Worm (Caenorhabditis elegans) whole organism, mixed stage, embryonic: Measurements from ENCODE around the gene nlp-20.
"Not testable (repeated sequence)": the region's sequence is repeated elsewhere in the genome, so short reads cannot be mapped to it uniquely, and the experiment has no call there.

Source experiments
- M03D4.4 ChIP-seq: sonication (generic microtip); optimal IDR thresholded peaks from 2 replicates; lab custom pipeline; 2017; ENCODE audit warnings: mild to moderate bottlenecking, missing genetic modification characterization, missing compliant biosample characterization
- bed-3 ChIP-seq: fragments of 200-800 bp; sonication (Bioruptor generic); optimal IDR thresholded peaks from 3 replicates; lab custom pipeline; 2018; ENCODE audit warnings: mild to moderate bottlenecking, missing genetic modification characterization, moderate library complexity, missing compliant biosample characterization
- ceh-39 ChIP-seq: fragments of 150-350 bp; optimal IDR thresholded peaks from 2 replicates; lab custom pipeline; 2014; ENCODE audit warnings: missing biosample characterization, missing genetic modification characterization
- ceh-43 ChIP-seq: fragments of 200-800 bp; sonication (Bioruptor generic); optimal IDR thresholded peaks from 2 replicates; lab custom pipeline; 2018; ENCODE audit warnings: mild to moderate bottlenecking, missing genetic modification characterization, moderate library complexity, missing compliant biosample characterization
- ceh-83 ChIP-seq: fragments of 200-800 bp; sonication (Bioruptor generic); optimal IDR thresholded peaks from 2 replicates; lab custom pipeline; 2018; ENCODE audit warnings: mild to moderate bottlenecking, missing genetic modification characterization, missing compliant biosample characterization
- ces-1 ChIP-seq: fragments of 150-350 bp; optimal IDR thresholded peaks from 2 replicates; lab custom pipeline; 2014; ENCODE audit warnings: missing biosample characterization, missing genetic modification reagents, missing genetic modification characterization
- flh-1 ChIP-seq: fragments of 200-800 bp; sonication (Bioruptor generic); optimal IDR thresholded peaks from 2 replicates; lab custom pipeline; 2018; ENCODE audit warnings: mild to moderate bottlenecking, missing genetic modification characterization, moderate library complexity, missing compliant biosample characterization
- ham-2 ChIP-seq: fragments of 200-800 bp; sonication (Bioruptor generic); optimal IDR thresholded peaks from 2 replicates; lab custom pipeline; 2018; ENCODE audit warnings: mild to moderate bottlenecking, missing genetic modification characterization, missing compliant biosample characterization
- hlh-1 ChIP-seq: fragments of 150-350 bp; optimal IDR thresholded peaks from 2 replicates; lab custom pipeline; 2014; ENCODE audit warnings: missing biosample characterization, missing genetic modification reagents, missing genetic modification characterization
- lin-13 ChIP-seq: fragments of 150-350 bp; optimal IDR thresholded peaks from 2 replicates; lab custom pipeline; 2014; ENCODE audit warnings: missing biosample characterization, missing genetic modification characterization
- lin-32 ChIP-seq: fragments of 200-800 bp; sonication (Bioruptor generic); optimal IDR thresholded peaks from 2 replicates; lab custom pipeline; 2018; ENCODE audit warnings: mild to moderate bottlenecking, missing genetic modification characterization, missing compliant biosample characterization
- lsy-2 ChIP-seq: fragments of 150-350 bp; optimal IDR thresholded peaks from 2 replicates; lab custom pipeline; 2014; ENCODE audit warnings: missing biosample characterization, missing genetic modification characterization
- mep-1 ChIP-seq: fragments of 150-350 bp; optimal IDR thresholded peaks from 2 replicates; lab custom pipeline; 2017; ENCODE audit warnings: missing biosample characterization, missing genetic modification reagents, missing genetic modification characterization, inconsistent platforms
- mls-2 ChIP-seq: sonication (generic microtip); optimal IDR thresholded peaks from 2 replicates; lab custom pipeline; 2016; ENCODE audit warnings: mild to moderate bottlenecking, missing genetic modification characterization, moderate library complexity, missing compliant biosample characterization
- nhr-12 ChIP-seq: fragments of 150-350 bp; optimal IDR thresholded peaks from 2 replicates; lab custom pipeline; 2014; ENCODE audit warnings: missing biosample characterization, missing genetic modification characterization
- nhr-2 ChIP-seq: fragments of 150-350 bp; optimal IDR thresholded peaks from 2 replicates; lab custom pipeline; 2014; ENCODE audit warnings: missing biosample characterization, missing genetic modification characterization
- nhr-76 ChIP-seq: sonication (generic microtip); optimal IDR thresholded peaks from 2 replicates; lab custom pipeline; 2017; ENCODE audit warnings: missing biosample characterization, missing genetic modification characterization
- pha-4 ChIP-seq: fragments of 150-350 bp; optimal IDR thresholded peaks from 2 replicates; lab custom pipeline; 2018; ENCODE audit warnings: missing biosample characterization, missing genetic modification reagents, missing genetic modification characterization
- snpc-4 ChIP-seq: fragments of 150-350 bp; optimal IDR thresholded peaks from 2 replicates; lab custom pipeline; 2014; ENCODE audit warnings: missing biosample characterization, missing genetic modification characterization
- sptf-1 ChIP-seq: sonication (generic microtip); optimal IDR thresholded peaks from 2 replicates; lab custom pipeline; 2017; ENCODE audit warnings: mild to moderate bottlenecking, missing genetic modification characterization, moderate library complexity, missing compliant biosample characterization
- unc-120 ChIP-seq: sonication (generic microtip); optimal IDR thresholded peaks from 2 replicates; lab custom pipeline; 2017; ENCODE audit warnings: missing genetic modification characterization, missing compliant biosample characterization; ENCODE audit not compliant: poor library complexity, severe bottlenecking
- unc-39 ChIP-seq: fragments of 150-350 bp; optimal IDR thresholded peaks from 2 replicates; lab custom pipeline; 2014; ENCODE audit warnings: missing biosample characterization, missing genetic modification characterization
- unc-62 ChIP-seq: fragments of 150-350 bp; optimal IDR thresholded peaks from 2 replicates; lab custom pipeline; 2014; ENCODE audit warnings: missing biosample characterization, missing genetic modification reagents, missing genetic modification characterization
- zip-8 ChIP-seq: fragments of 150-350 bp; optimal IDR thresholded peaks from 2 replicates; lab custom pipeline; 2014; ENCODE audit warnings: missing biosample characterization, missing genetic modification characterization
- ztf-11 ChIP-seq: fragments of 150-350 bp; optimal IDR thresholded peaks from 2 replicates; lab custom pipeline; 2014; ENCODE audit warnings: missing biosample characterization, missing genetic modification characterization

nlp-20 gene

ce11 chrIV:7634578-7634977 lies 8.3 kb downstream of the nlp-20 start, which contains the start of gene warf-1:
Gene warf-1, plus strand, starts transcription at chrIV:7634786.
- TF ChIP-seq zip-8 (tag; lab: Kevin White, UChicago); mep-1 (tag; lab: Kevin White, UChicago); flh-1: not testable (repeated sequence)

ce11 chrIV:7633020-7633419 lies 9.9 kb downstream of the nlp-20 start, which contains the start of gene plp-1:
Gene plp-1, plus strand, starts transcription at chrIV:7633360.
- peak; percentile 24 for TF ChIP-seq lin-32 (GFP tag; lab: Kevin White, UChicago)
- no peak for TF ChIP-seq ces-1 (GFP tag; lab: Kevin White, UChicago)
- TF ChIP-seq, all 35 proteins: peak for 1

- TF ChIP-seq hlh-1 (tag; lab: Kevin White, UChicago) (no peak), ces-1 (GFP tag; lab: Kevin White, UChicago) (peak; percentile 89), mls-2 (tag; lab: Kevin White, UChicago) (peak; percentile 28)
Measured at ce11 chrIV:7632535-7632934, 10.3 kb downstream of the nlp-20 start, which contains the start of gene F45E4.6. Gene F45E4.6, minus strand, starts transcription at chrIV:7632548.

- TF ChIP-seq lsy-2 (tag; lab: Kevin White, UChicago): no peak
- TF ChIP-seq ceh-39: no peak
- no peak for TF ChIP-seq ham-2 (GFP tag; lab: Kevin White, UChicago)
- TF ChIP-seq snpc-4 (tag; lab: Kevin White, UChicago): no peak
- no peak for TF ChIP-seq sptf-1 (tag; lab: Kevin White, UChicago)
- no peak for TF ChIP-seq lin-32 (GFP tag; lab: Kevin White, UChicago)
- TF ChIP-seq ceh-83 (GFP tag; lab: Kevin White, UChicago): no peak
- TF ChIP-seq, all 35 proteins: peak for 0
Measured at ce11 chrIV:7628942-7629341, 13.9 kb downstream of the nlp-20 start, which contains the start of gene F45E4.5. Gene F45E4.5, minus strand, starts transcription at chrIV:7629042.

- TF ChIP-seq ces-1 (GFP tag; lab: Kevin White, UChicago) (peak; percentile 8), pha-4 (no peak)
- TF ChIP-seq, all 35 proteins: peak for 1
Measured at ce11 chrIV:7623868-7624267, 19.0 kb downstream of the nlp-20 start.

- TF ChIP-seq bed-3 (GFP tag; lab: Kevin White, UChicago) (no peak), ceh-43 (GFP tag; lab: Kevin White, UChicago) (no peak), nhr-12 (tag; lab: Kevin White, UChicago) (no peak), unc-62 (GFP tag; lab: Kevin White, UChicago) (no peak), pha-4 (no peak), unc-120 (tag; lab: Kevin White, UChicago) (no peak), ztf-11 (tag; lab: Kevin White, UChicago) (no peak), unc-39 (no peak), ceh-83 (GFP tag; lab: Kevin White, UChicago) (no peak), lin-13 (tag; lab: Kevin White, UChicago) (no peak), zip-8 (tag; lab: Kevin White, UChicago) (no peak), nhr-2 (tag; lab: Kevin White, UChicago) (no peak), snpc-4 (tag; lab: Kevin White, UChicago) (no peak), ham-2 (GFP tag; lab: Kevin White, UChicago) (no peak), hlh-1 (tag; lab: Kevin White, UChicago) (no peak), ces-1 (GFP tag; lab: Kevin White, UChicago) (no peak), nhr-76 (tag; lab: Kevin White, UChicago) (no peak)
Measured at ce11 chrIV:7623078-7623477, 19.8 kb downstream of the nlp-20 start.

- TF ChIP-seq flh-1 (no peak), lin-32 (GFP tag; lab: Kevin White, UChicago) (no peak), ces-1 (GFP tag; lab: Kevin White, UChicago) (peak; percentile 51), hlh-1 (tag; lab: Kevin White, UChicago) (no peak)
Measured at ce11 chrIV:7620450-7620849, 22.4 kb downstream of the nlp-20 start.

- TF ChIP-seq nhr-76 (tag; lab: Kevin White, UChicago): no peak
- peak; percentile 57 for TF ChIP-seq sptf-1 (tag; lab: Kevin White, UChicago)
- no peak for TF ChIP-seq ceh-39
- TF ChIP-seq M03D4.4 (tag; lab: Kevin White, UChicago): no peak
- TF ChIP-seq ces-1 (GFP tag; lab: Kevin White, UChicago): peak; percentile 67
Measured at ce11 chrIV:7619261-7619660, 23.6 kb downstream of the nlp-20 start.
